Fruit fly (Drosophila melanogaster): ENCODE results near the gene Spn28Da.
A peak's percentile ranks its signal among the peaks of the same experiment; 100 is the strongest.

Spn28Da gene

dm6 chr2L:7875676-7876075 lies 13.3 kb downstream of the Spn28Da start (continued):
- TF ChIP-seq CG2120 (GFP tag; optimal IDR thresholded peaks at IDR 0.05), result peak; percentile 29
- no peak for TF ChIP-seq hb (GFP tag; IDR thresholded peaks at IDR 0.05; ENCODE audit: partially characterized antibody)
- TF ChIP-seq CG11398 (GFP tag; optimal IDR thresholded peaks at IDR 0.05), result no peak
- TF ChIP-seq CG7271 (tag; optimal IDR thresholded peaks at IDR 0.05), result no peak
- TF ChIP-seq CG13624 (GFP tag; optimal IDR thresholded peaks at IDR 0.05), result no peak
- no peak for TF ChIP-seq stc (GFP tag; IDR thresholded peaks at IDR 0.05)
- no peak for TF ChIP-seq CG30431 (GFP tag; optimal IDR thresholded peaks at IDR 0.05)
- no peak for TF ChIP-seq phol (tag; optimal IDR thresholded peaks at IDR 0.05)
- TF ChIP-seq CG15269 (tag; optimal IDR thresholded peaks at IDR 0.05), result peak; percentile 15
- TF ChIP-seq Fer1 (GFP tag; optimal IDR thresholded peaks at IDR 0.05), result no peak
- no peak for TF ChIP-seq CG2116 (GFP tag; optimal IDR thresholded peaks at IDR 0.05)
- TF ChIP-seq CG4730 (GFP tag; IDR thresholded peaks at IDR 0.05), result no peak
- TF ChIP-seq CG4360 (GFP tag; IDR thresholded peaks at IDR 0.05), result no peak
- TF ChIP-seq zen2 (GFP tag; IDR thresholded peaks at IDR 0.05; ENCODE audit: partially characterized antibody), result no peak
- no peak for TF ChIP-seq emc (GFP tag; optimal IDR thresholded peaks at IDR 0.05)
- TF ChIP-seq cg (GFP tag; optimal IDR thresholded peaks at IDR 0.05), result no peak
- no peak for TF ChIP-seq Camta (GFP tag; optimal IDR thresholded peaks at IDR 0.05)
- TF ChIP-seq Usf (GFP tag; optimal IDR thresholded peaks at IDR 0.05), result no peak
- no peak for TF ChIP-seq stwl (tag; optimal IDR thresholded peaks at IDR 0.05)
- TF ChIP-seq CG34376 (GFP tag; optimal IDR thresholded peaks at IDR 0.05), result no peak
- TF ChIP-seq CG10654 (GFP tag; optimal IDR thresholded peaks at IDR 0.05), result no peak
- TF ChIP-seq mam (GFP tag; optimal IDR thresholded peaks at IDR 0.05), result no peak
- no peak for TF ChIP-seq kah (GFP tag; optimal IDR thresholded peaks at IDR 0.05)
- TF ChIP-seq CG14710 (tag; optimal IDR thresholded peaks at IDR 0.05), result no peak
- no peak for TF ChIP-seq CG32767 (GFP tag; IDR thresholded peaks at IDR 0.05)
- TF ChIP-seq lab (GFP tag; optimal IDR thresholded peaks at IDR 0.05), result peak; percentile 37
- peak; percentile 34 for TF ChIP-seq grau (tag; optimal IDR thresholded peaks at IDR 0.05)
- TF ChIP-seq sqz (GFP tag; optimal IDR thresholded peaks at IDR 0.05), result no peak
- 0 out of 3 replicates have a peak, but pooled peaks have one; percentile 6 for TF ChIP-seq CG11456 (GFP tag; IDR thresholded peaks at IDR 0.05)
- no peak for TF ChIP-seq insv (GFP tag; optimal IDR thresholded peaks at IDR 0.05)
- TF ChIP-seq dimm (GFP tag; IDR thresholded peaks at IDR 0.05), result no peak
- TF ChIP-seq HLH4C (GFP tag; IDR thresholded peaks at IDR 0.05; ENCODE audit: partially characterized antibody), result no peak
- no peak for TF ChIP-seq zfh2 (GFP tag; optimal IDR thresholded peaks at IDR 0.05)
- TF ChIP-seq fd3F (GFP tag; optimal IDR thresholded peaks at IDR 0.05), result no peak
- TF ChIP-seq CG15696 (tag; optimal IDR thresholded peaks at IDR 0.05), result no peak
- TF ChIP-seq CG4617 (GFP tag; optimal IDR thresholded peaks at IDR 0.05; ENCODE audit: borderline replicate concordance), result no peak
- no peak for TF ChIP-seq tx (GFP tag; optimal IDR thresholded peaks at IDR 0.05)
- TF ChIP-seq CG10147 (GFP tag; optimal IDR thresholded peaks at IDR 0.05), result no peak
- TF ChIP-seq NK7.1 (GFP tag; optimal IDR thresholded peaks at IDR 0.05), result no peak
- no peak for TF ChIP-seq tap (tag; optimal IDR thresholded peaks at IDR 0.05)
- TF ChIP-seq CG13424 (tag; optimal IDR thresholded peaks at IDR 0.05), result no peak
- 0 out of 2 replicates have a peak, but pooled peaks have one; percentile 11 for TF ChIP-seq E2f1 (GFP tag; IDR thresholded peaks at IDR 0.05)
- no peak for TF ChIP-seq CG5180 (GFP tag; optimal IDR thresholded peaks at IDR 0.05)
- no peak for TF ChIP-seq CG10431 (GFP tag; optimal IDR thresholded peaks at IDR 0.05)
- TF ChIP-seq jumu (GFP tag; optimal IDR thresholded peaks at IDR 0.05), result no peak
- TF ChIP-seq HLH54F (GFP tag; optimal IDR thresholded peaks at IDR 0.05), result no peak
- TF ChIP-seq CG18599 (GFP tag; optimal IDR thresholded peaks at IDR 0.05), result peak; percentile 5
- TF ChIP-seq CTCF (GFP tag; optimal IDR thresholded peaks at IDR 0.05), result no peak
- no peak for TF ChIP-seq CG8765 (GFP tag; IDR thresholded peaks at IDR 0.05)
- TF ChIP-seq sc (optimal IDR thresholded peaks at IDR 0.05), result no peak
- no peak for TF ChIP-seq sc (GFP tag; optimal IDR thresholded peaks at IDR 0.05)
- no peak for TF ChIP-seq gce (GFP tag; IDR thresholded peaks at IDR 0.05)

Data from whole organism, embryonic.